Worm (Caenorhabditis elegans): Measurements from ENCODE around the gene ZK1290.10.

DNA sequence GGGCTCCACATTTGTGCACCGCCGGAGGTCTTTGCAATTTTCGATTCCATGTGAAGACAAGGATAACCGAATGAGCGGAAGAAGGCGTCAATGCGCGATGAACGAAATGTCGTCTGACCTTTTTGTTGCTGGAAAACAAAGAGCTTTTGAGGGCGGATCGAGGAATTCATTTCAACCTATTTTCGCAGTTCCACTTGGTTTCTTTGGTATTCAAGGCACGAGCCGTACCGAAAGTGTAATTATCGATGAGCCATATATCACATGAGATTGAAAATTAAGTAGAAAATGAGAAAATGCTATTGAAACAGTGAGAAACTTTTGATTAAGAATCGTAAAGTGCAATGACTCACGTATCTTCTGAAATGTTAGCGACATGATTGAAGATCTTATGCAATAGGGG is 34.5 kb downstream of the ZK1290.10 start, which contains the start of gene glb-9:
- no peak for TF ChIP-seq flt-1 (GFP tag; IDR thresholded peaks at IDR 0.05)
- TF ChIP-seq ztf-23 (GFP tag; IDR thresholded peaks at IDR 0.05), result no peak
- TF ChIP-seq tab-1 (GFP tag; IDR thresholded peaks at IDR 0.05), result no peak
- TF ChIP-seq klf-2 (GFP tag; conservative IDR thresholded peaks at IDR 0.05), result no peak
- no peak for TF ChIP-seq ref-1 (GFP tag; conservative IDR thresholded peaks at IDR 0.05)
- no peak for TF ChIP-seq cog-1 (tag; optimal IDR thresholded peaks at IDR 0.05)
- TF ChIP-seq ztf-29 (GFP tag; IDR thresholded peaks at IDR 0.05), result no peak
- TF ChIP-seq T22C8.4 (GFP tag; IDR thresholded peaks at IDR 0.05), result no peak
- TF ChIP-seq med-1 (GFP tag; optimal IDR thresholded peaks at IDR 0.05; ENCODE audit: insufficient read depth), result no peak
